Worm (Caenorhabditis elegans) whole organism, young adult: ENCODE measurements around the gene F14D2.14.
A peak's percentile ranks its signal among the peaks of the same experiment; 100 is the strongest.

ENCODE experiments used
- B0261.1 ChIP-seq: sonication (generic microtip); optimal IDR thresholded peaks from 2 replicates; lab custom pipeline; 2016; ENCODE audit warnings: mild to moderate bottlenecking, missing genetic modification characterization, moderate library complexity, missing compliant biosample characterization
- C17E4.6 ChIP-seq: fragments of 200-800 bp; sonication (Bioruptor generic); IDR thresholded peaks from 2 replicates; pipeline ENCODE4 v1.3.6; 2022; ENCODE audit warnings: missing genetic modification reagents, missing genetic modification characterization, missing compliant biosample characterization
- D2030.7 ChIP-seq: fragments of 200-800 bp; sonication (Bioruptor generic); IDR thresholded peaks from 2 replicates; pipeline ENCODE4 v1.3.6; 2022; ENCODE audit warnings: missing genetic modification reagents, missing genetic modification characterization, missing compliant biosample characterization
- F23B12.7 ChIP-seq: sonication (generic microtip); optimal IDR thresholded peaks from 2 replicates; lab custom pipeline; 2017; ENCODE audit warnings: missing genetic modification characterization, mild to moderate bottlenecking, missing compliant biosample characterization, antibody characterized with exemption, moderate library complexity; ENCODE audit not compliant: insufficient read depth
- F49E8.2 ChIP-seq: sonication (generic microtip); optimal IDR thresholded peaks from 3 replicates; lab custom pipeline; 2017; ENCODE audit warnings: missing genetic modification characterization, mild to moderate bottlenecking, missing compliant biosample characterization, antibody characterized with exemption, moderate library complexity; ENCODE audit not compliant: insufficient read depth
- F57C9.4 ChIP-seq: sonication (generic microtip); optimal IDR thresholded peaks from 2 replicates; lab custom pipeline; 2017; ENCODE audit warnings: mild to moderate bottlenecking, missing genetic modification characterization, missing compliant biosample characterization
- K11D2.4 ChIP-seq: fragments of 200-800 bp; sonication (Bioruptor generic); IDR thresholded peaks from 2 replicates; pipeline ENCODE4 v1.3.6; 2022; ENCODE audit warnings: missing genetic modification reagents, missing genetic modification characterization, missing compliant biosample characterization
- T07F8.4 ChIP-seq: sonication (generic microtip); optimal IDR thresholded peaks from 2 replicates; lab custom pipeline; 2016; ENCODE audit warnings: mild to moderate bottlenecking, missing genetic modification characterization, moderate library complexity, missing compliant biosample characterization
- Y67H2A.10 ChIP-seq: fragments of 200-800 bp; sonication (Bioruptor generic); conservative IDR thresholded peaks from 2 replicates; pipeline ENCODE4 v1.3.6; 2022; ENCODE audit warnings: missing genetic modification reagents, missing genetic modification characterization, missing compliant biosample characterization
- Y79H2A.3 ChIP-seq: fragments of 200-800 bp; sonication (Bioruptor generic); conservative IDR thresholded peaks from 2 replicates; pipeline ENCODE4 v1.3.6; 2022; ENCODE audit warnings: missing genetic modification reagents, missing genetic modification characterization, missing compliant biosample characterization
- akir-1 ChIP-seq: fragments of 200-800 bp; sonication (Bioruptor generic); optimal IDR thresholded peaks from 2 replicates; lab custom pipeline; 2018; ENCODE audit warnings: mild to moderate bottlenecking, missing genetic modification characterization, moderate library complexity, missing compliant biosample characterization
- attf-5 ChIP-seq: fragments of 200-800 bp; sonication (Bioruptor generic); optimal IDR thresholded peaks from 2 replicates; lab custom pipeline; 2018; ENCODE audit warnings: mild to moderate bottlenecking, missing genetic modification characterization, missing compliant biosample characterization
- cebp-1 ChIP-seq, 2 experiments: fragments of 200-800 bp in 1 of 2; sonication (Bioruptor generic) in 1 of 2; sonication (generic microtip) in 1 of 2; IDR thresholded peaks in 1 of 2; optimal IDR thresholded peaks in 1 of 2; 2 replicates each; pipeline versions ENCODE4 v1.3.6 to Lab custom; 2017 to 2022; ENCODE audit warnings: missing compliant biosample characterization in 2 of 2, missing genetic modification characterization in 2 of 2, mild to moderate bottlenecking in 1 of 2, missing genetic modification reagents in 1 of 2, moderate library complexity in 1 of 2
- him-1 ChIP-seq: sonication (generic microtip); optimal IDR thresholded peaks from 2 replicates; lab custom pipeline; 2016; ENCODE audit warnings: missing genotype, missing genetic modification reagents, missing genetic modification characterization, missing compliant biosample characterization
- hlh-26 ChIP-seq: fragments of 200-800 bp; sonication (Bioruptor generic); conservative IDR thresholded peaks from 2 replicates; pipeline ENCODE4 v1.3.6; 2022; ENCODE audit warnings: missing genetic modification reagents, missing genetic modification characterization, missing compliant biosample characterization
- hmg-1.2 ChIP-seq: fragments of 200-800 bp; sonication (Bioruptor generic); IDR thresholded peaks from 2 replicates; pipeline ENCODE4 v1.3.6; 2022; ENCODE audit warnings: missing genetic modification reagents, missing genetic modification characterization, missing compliant biosample characterization
- lag-1 ChIP-seq: fragments of 200-800 bp; sonication (Bioruptor generic); IDR thresholded peaks from 2 replicates; pipeline ENCODE4 v1.3.6; 2022; ENCODE audit warnings: missing genetic modification reagents, missing genetic modification characterization, missing compliant biosample characterization
- let-607 ChIP-seq, 2 experiments: fragments of 200-800 bp in 1 of 2; sonication (Bioruptor generic) in 1 of 2; sonication (generic microtip) in 1 of 2; optimal IDR thresholded peaks; 2 replicates each; lab custom pipeline; 2016 to 2018; ENCODE audit warnings: mild to moderate bottlenecking in 2 of 2, missing compliant biosample characterization in 2 of 2, missing genetic modification characterization in 2 of 2, moderate library complexity in 2 of 2, missing genotype in 1 of 2
- lir-1 ChIP-seq: fragments of 200-800 bp; sonication (Bioruptor generic); conservative IDR thresholded peaks from 2 replicates; pipeline ENCODE4 v1.3.6; 2022; ENCODE audit warnings: missing genetic modification reagents, missing genetic modification characterization, missing compliant biosample characterization
- madf-6 ChIP-seq: fragments of 200-800 bp; sonication (Bioruptor generic); IDR thresholded peaks from 2 replicates; pipeline ENCODE4 v1.3.6; 2022; ENCODE audit warnings: missing genetic modification reagents, missing genetic modification characterization, missing compliant biosample characterization
- mcd-1 ChIP-seq: fragments of 200-800 bp; sonication (Bioruptor generic); IDR thresholded peaks from 2 replicates; pipeline ENCODE4 v1.3.6; 2022; ENCODE audit warnings: missing genetic modification reagents, missing genetic modification characterization, missing compliant biosample characterization
- mes-4 ChIP-seq: sonication (generic microtip); optimal IDR thresholded peaks from 2 replicates; lab custom pipeline; 2016; ENCODE audit warnings: missing genotype, missing genetic modification characterization, missing compliant biosample characterization
- nfyb-1 ChIP-seq: fragments of 200-800 bp; sonication (Bioruptor generic); IDR thresholded peaks from 2 replicates; pipeline ENCODE4 v1.3.6; 2022; ENCODE audit warnings: missing genetic modification reagents, missing genetic modification characterization, missing compliant biosample characterization
- nhr-120 ChIP-seq: fragments of 200-800 bp; sonication (Bioruptor generic); IDR thresholded peaks from 2 replicates; pipeline ENCODE4 v1.3.6; 2022; ENCODE audit warnings: missing genetic modification characterization, missing compliant biosample characterization
- nhr-80 ChIP-seq: sonication (generic microtip); optimal IDR thresholded peaks from 2 replicates; lab custom pipeline; 2016; ENCODE audit warnings: missing genetic modification characterization, missing compliant biosample characterization
- pbrm-1 ChIP-seq: fragments of 200-800 bp; sonication (Bioruptor generic); IDR thresholded peaks from 2 replicates; pipeline ENCODE4 v1.3.6; 2022; ENCODE audit warnings: missing genetic modification reagents, missing genetic modification characterization, missing compliant biosample characterization
- pha-4 ChIP-seq: fragments of 150-350 bp; sonication (generic microtip); optimal IDR thresholded peaks from 2 replicates; lab custom pipeline; 2014; ENCODE audit warnings: missing biosample characterization, missing genetic modification reagents, missing genetic modification characterization
- rec-8 ChIP-seq, 2 experiments: sonication (generic microtip); optimal IDR thresholded peaks; 2 replicates each; lab custom pipeline; 2016; ENCODE audit warnings: mild to moderate bottlenecking in 2 of 2, missing genetic modification characterization in 2 of 2, missing genetic modification reagents in 2 of 2, missing genotype in 2 of 2, missing biosample characterization in 1 of 2, missing compliant biosample characterization in 1 of 2, moderate library complexity in 1 of 2
- rpc-1 ChIP-seq, 2 experiments: fragments of 150-350 bp in 1 of 2; sonication (generic microtip) in 1 of 2; optimal IDR thresholded peaks; 2 replicates each; lab custom pipeline; 2014 to 2018; ENCODE audit warnings: missing biosample characterization in 1 of 2, missing genetic modification characterization in 1 of 2, missing genetic modification reagents in 1 of 2, missing genotype in 1 of 2
- sptf-2 ChIP-seq: fragments of 200-800 bp; sonication (Bioruptor generic); optimal IDR thresholded peaks from 2 replicates; lab custom pipeline; 2018; ENCODE audit warnings: mild to moderate bottlenecking, missing genetic modification characterization, missing compliant biosample characterization
- tbp1 ChIP-seq: fragments of 200-800 bp; sonication (Bioruptor generic); optimal IDR thresholded peaks from 2 replicates; lab custom pipeline; 2018; ENCODE audit warnings: mild to moderate bottlenecking, missing genetic modification characterization, missing compliant biosample characterization
- unc-130 ChIP-seq: sonication (generic microtip); optimal IDR thresholded peaks from 2 replicates; lab custom pipeline; 2016; ENCODE audit warnings: missing genetic modification reagents, missing genetic modification characterization, missing compliant biosample characterization
- ztf-25 ChIP-seq: fragments of 200-800 bp; sonication (Bioruptor generic); IDR thresholded peaks from 2 replicates; pipeline ENCODE4 v1.3.6; 2022; ENCODE audit warnings: missing genetic modification reagents, missing genetic modification characterization, missing compliant biosample characterization

The F14D2.14 gene

DNA sequence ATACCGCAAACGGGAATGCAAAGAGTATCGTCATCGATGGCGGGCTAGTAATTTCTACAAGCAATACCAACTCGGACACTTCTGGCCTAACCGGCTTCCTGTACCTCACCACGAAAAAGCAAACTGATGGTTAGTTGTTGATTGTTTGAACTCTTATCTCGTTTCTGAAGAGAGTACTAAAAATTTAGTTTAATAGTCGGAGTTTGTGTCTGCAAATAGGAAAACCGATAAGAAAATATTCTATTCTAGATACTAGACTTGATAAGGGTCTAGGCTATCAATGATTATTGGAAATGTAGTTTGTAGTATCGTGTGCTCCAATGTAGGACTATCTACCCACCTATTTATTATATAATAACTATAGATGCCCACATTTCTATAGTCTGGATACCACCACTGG lies 29.0 kb downstream of the F14D2.14 start:
- TF ChIP-seq F49E8.2, result no peak
- peak; percentile 29 for TF ChIP-seq nhr-80 (tag; lab: Kevin White, UChicago)

DNA sequence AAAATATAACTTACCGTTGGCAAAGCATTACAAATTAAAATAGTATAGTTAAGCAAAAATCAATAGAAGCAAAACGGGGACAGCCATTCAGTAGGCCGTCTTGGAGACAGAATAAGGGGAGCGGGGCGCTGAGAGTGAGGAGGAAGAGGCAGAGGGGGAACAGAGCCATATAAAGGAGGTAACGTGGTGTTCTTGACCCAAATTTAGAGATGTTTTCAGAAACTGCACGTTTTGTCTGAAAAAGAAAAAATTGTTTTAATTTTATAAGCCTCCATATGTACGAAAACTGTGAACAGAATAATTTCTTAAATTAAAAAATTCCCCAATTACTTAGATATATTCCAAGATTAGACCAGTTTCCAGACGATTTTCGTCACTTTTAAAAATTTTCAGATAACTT lies 34.3 kb downstream of the F14D2.14 start, which contains the start of gene F39E9.6:
F39E9.6 (minus strand) TSS at position 101 of the 400 bp plus-strand sequence.
- TF ChIP-seq sptf-2 (no peak), lag-1 (GFP tag; lab: Robert Waterston, UW) (no peak), pha-4 (tag; lab: Kevin White, UChicago) (no peak), let-607 (tag; optimal IDR thresholded peaks at IDR 0.05; lab: Kevin White, UChicago) (no peak)

ce11 chrII:3310957-3311657 lies 36.7 kb downstream of the F14D2.14 start:
- no peak for TF ChIP-seq mcd-1 (GFP tag; lab: Robert Waterston, UW)
- peak; percentile 41 for TF ChIP-seq nhr-80 (tag; lab: Kevin White, UChicago)
- no peak for TF ChIP-seq mes-4 (tag; lab: Kevin White, UChicago)
- no peak for TF ChIP-seq Y79H2A.3
- peak; percentile 31 for TF ChIP-seq rpc-1 (optimal IDR thresholded peaks at IDR 0.05; lab: Kevin White, UChicago)
- peak; percentile 73 for TF ChIP-seq rpc-1 (tag; optimal IDR thresholded peaks at IDR 0.05; lab: Kevin White, UChicago)
- peak; percentile 19 for TF ChIP-seq B0261.1 (tag; lab: Kevin White, UChicago)
- TF ChIP-seq tbp1, result peak; percentile 65
- TF ChIP-seq him-1 (tag; lab: Kevin White, UChicago), result peak; percentile 4

- no peak for TF ChIP-seq ztf-25 (GFP tag; lab: Robert Waterston, UW)
- TF ChIP-seq nfyb-1 (GFP tag; lab: Robert Waterston, UW), result 0 out of 2 replicates have a peak, but pooled peaks have one; percentile 33
- no peak for TF ChIP-seq nhr-120
- no peak for TF ChIP-seq unc-130 (GFP tag; lab: Kevin White, UChicago)
- TF ChIP-seq B0261.1 (tag; lab: Kevin White, UChicago), result no peak
- no peak for TF ChIP-seq lir-1
- TF ChIP-seq F57C9.4, result no peak
- TF ChIP-seq nhr-80 (tag; lab: Kevin White, UChicago), result peak; percentile 47
- no peak for TF ChIP-seq D2030.7 (GFP tag; lab: Robert Waterston, UW)
- no peak for TF ChIP-seq attf-5
- TF ChIP-seq F23B12.7 (tag; lab: Kevin White, UChicago), result peak; percentile 53
- TF ChIP-seq C17E4.6 (GFP tag; lab: Robert Waterston, UW), result no peak
- no peak for TF ChIP-seq madf-6 (GFP tag; lab: Robert Waterston, UW)
- no peak for TF ChIP-seq rec-8 (tag; optimal IDR thresholded peaks at IDR 0.05; lab: Kevin White, UChicago)
- TF ChIP-seq K11D2.4 (GFP tag; lab: Robert Waterston, UW), result no peak
- no peak for TF ChIP-seq akir-1 (GFP tag; lab: Kevin White, UChicago)
- no peak for TF ChIP-seq hlh-26
- TF ChIP-seq Y67H2A.10, result no peak
- TF ChIP-seq T07F8.4, result no peak
- TF ChIP-seq hmg-1.2, result 0 out of 2 replicates have a peak, but pooled peaks have one; percentile 19
- TF ChIP-seq cebp-1 (GFP tag; IDR thresholded peaks at IDR 0.05; lab: Robert Waterston, UW), result no peak
- peak; percentile 42 for TF ChIP-seq cebp-1 (tag; optimal IDR thresholded peaks at IDR 0.05; lab: Kevin White, UChicago)
- TF ChIP-seq pbrm-1 (GFP tag; lab: Robert Waterston, UW), result 0 out of 2 replicates have a peak, but pooled peaks have one; percentile 35
These were observed 44.2 kb downstream of the F14D2.14 start for ce11 chrII:3303582-3303981.
